Fruit fly (Drosophila melanogaster): ENCODE results near the gene jub.
A peak's percentile ranks its signal among the peaks of the same experiment; 100 is the strongest.

Gene jub

DNA sequence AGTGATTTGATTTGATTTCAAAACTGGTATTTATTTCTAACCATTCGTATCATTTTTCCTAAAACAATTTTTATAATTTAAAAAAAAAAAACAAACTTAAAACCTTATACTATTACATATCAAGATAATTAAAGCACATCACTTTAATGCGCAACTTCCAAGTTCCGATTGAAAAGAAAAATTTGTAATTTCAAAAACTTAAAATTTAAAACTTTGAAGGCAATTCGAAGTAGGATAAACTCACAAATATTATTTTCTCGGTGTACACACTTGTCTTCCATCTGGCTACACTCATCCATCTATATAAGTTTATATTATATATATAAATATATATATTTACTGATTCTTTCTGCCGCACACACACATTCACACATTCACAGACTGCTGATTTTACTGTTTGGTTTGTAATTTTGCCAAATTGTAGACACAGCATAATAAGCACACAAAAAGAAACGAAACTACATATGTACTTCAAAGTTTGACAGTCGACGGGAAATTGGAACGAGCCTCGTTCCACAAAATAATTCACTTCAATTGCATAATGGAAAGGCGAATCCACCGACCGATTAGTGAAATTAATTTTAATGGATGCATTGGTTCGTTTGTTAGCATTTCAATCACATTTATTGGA is 44.0 kb downstream of the jub start:
- TF ChIP-seq D1 (tag; optimal IDR thresholded peaks at IDR 0.05) (no peak), CG8159 (tag; optimal IDR thresholded peaks at IDR 0.05) (no peak), Ets98B (GFP tag; IDR thresholded peaks at IDR 0.05) (no peak), CG32121 (GFP tag; IDR thresholded peaks at IDR 0.05) (no peak), Pif1A (GFP tag; optimal IDR thresholded peaks at IDR 0.05) (no peak), CG12605 (GFP tag; IDR thresholded peaks at IDR 0.05) (no peak), CG4496 (GFP tag; IDR thresholded peaks at IDR 0.05) (no peak), CG13204 (GFP tag; optimal IDR thresholded peaks at IDR 0.05) (no peak), CG15710 (tag; optimal IDR thresholded peaks at IDR 0.05) (no peak), CG14655 (GFP tag; optimal IDR thresholded peaks at IDR 0.05) (no peak), fd96Ca (GFP tag; IDR thresholded peaks at IDR 0.05) (no peak), CG9948 (tag; optimal IDR thresholded peaks at IDR 0.05) (no peak), Pif1B (GFP tag; optimal IDR thresholded peaks at IDR 0.05) (no peak)

dm6 chrX:13783958-13784907 is 45.9 kb downstream of the jub start:
- TF ChIP-seq CG14655 (GFP tag; optimal IDR thresholded peaks at IDR 0.05), result peak; percentile 71
- TF ChIP-seq CG13204 (GFP tag; optimal IDR thresholded peaks at IDR 0.05), result no peak
- TF ChIP-seq CG17806 (tag; optimal IDR thresholded peaks at IDR 0.05), result peak; percentile 48
- TF ChIP-seq CG8301 (tag; optimal IDR thresholded peaks at IDR 0.05), result peak; percentile 58
- peak; percentile 55 for TF ChIP-seq CG8159 (tag; optimal IDR thresholded peaks at IDR 0.05)
- peak; percentile 43; the same call in 1 of the 3 replicates for TF ChIP-seq fd96Ca (GFP tag; IDR thresholded peaks at IDR 0.05)
- peak; percentile 13 for TF ChIP-seq Pif1B (GFP tag; optimal IDR thresholded peaks at IDR 0.05)
- no peak for TF ChIP-seq D1 (tag; optimal IDR thresholded peaks at IDR 0.05)
- TF ChIP-seq gl (tag; optimal IDR thresholded peaks at IDR 0.05), result no peak
- TF ChIP-seq CG34367 (tag; optimal IDR thresholded peaks at IDR 0.05), result no peak
- peak; percentile 64 for TF ChIP-seq Pif1A (GFP tag; optimal IDR thresholded peaks at IDR 0.05)
- peak; percentile 48 for TF ChIP-seq CG9948 (tag; optimal IDR thresholded peaks at IDR 0.05)
- peak; percentile 30; the same call in 1 of the 2 replicates for TF ChIP-seq rn (GFP tag; IDR thresholded peaks at IDR 0.05)
- no peak for TF ChIP-seq EcR (GFP tag; optimal IDR thresholded peaks at IDR 0.05)
- TF ChIP-seq Ets98B (GFP tag; IDR thresholded peaks at IDR 0.05), result peak; percentile 56
- peak; percentile 50; the same call in 1 of the 2 replicates for TF ChIP-seq CG12605 (GFP tag; IDR thresholded peaks at IDR 0.05)
- no peak for TF ChIP-seq CG10348 (GFP tag; IDR thresholded peaks at IDR 0.05)
- peak; percentile 73 for TF ChIP-seq CG32121 (GFP tag; IDR thresholded peaks at IDR 0.05)
- no peak for TF ChIP-seq Snoo (tag; optimal IDR thresholded peaks at IDR 0.05)
- TF ChIP-seq CG4496 (GFP tag; IDR thresholded peaks at IDR 0.05), result peak; percentile 83
- peak; percentile 40 for TF ChIP-seq CG15710 (tag; optimal IDR thresholded peaks at IDR 0.05)

DNA sequence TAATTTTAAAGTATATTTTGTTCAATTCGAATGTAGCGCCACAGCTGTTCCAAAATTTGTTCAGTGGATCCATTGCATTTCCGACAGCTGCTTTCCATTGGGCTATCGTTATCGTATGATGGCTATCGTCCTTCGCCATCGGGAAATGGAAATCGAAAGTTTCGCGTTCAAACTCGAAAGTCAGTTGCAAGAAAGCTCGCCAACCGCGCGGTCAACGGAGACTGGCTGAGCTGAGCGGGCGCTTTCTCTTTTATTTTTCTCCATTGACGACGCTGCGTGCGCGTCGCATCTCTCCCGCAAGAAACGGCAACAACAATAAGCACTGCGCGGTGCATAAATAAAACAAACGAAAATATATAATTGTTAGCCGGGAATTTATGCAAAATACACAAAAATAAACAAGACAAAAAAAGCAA is 46.6 kb downstream of the jub start, which contains the start of gene inaE:
Gene inaE, plus strand, starts transcription at position 181 of the 416 bp plus-strand sequence.
- TF ChIP-seq CG4496 (GFP tag; IDR thresholded peaks at IDR 0.05) (0 out of 3 replicates have a peak, but pooled peaks have one; percentile 40), Pif1A (GFP tag; optimal IDR thresholded peaks at IDR 0.05) (peak; percentile 21), Ets98B (GFP tag; IDR thresholded peaks at IDR 0.05) (peak; percentile 46; the same call in 1 of the 2 replicates), fd96Ca (GFP tag; IDR thresholded peaks at IDR 0.05) (peak; percentile 44; the same call in 1 of the 3 replicates), Snoo (tag; optimal IDR thresholded peaks at IDR 0.05) (peak; percentile 24), CG34367 (tag; optimal IDR thresholded peaks at IDR 0.05) (no peak)

dm6 chrX:13781739-13782502 is 48.2 kb downstream of the jub start, which contains the start of the genes CtsB and amrt:
Gene CtsB (minus strand): TSS chrX:13782170.
Gene amrt (plus strand): TSS chrX:13782459.
- TF ChIP-seq CG13204 (GFP tag; optimal IDR thresholded peaks at IDR 0.05) (no peak), CG34367 (tag; optimal IDR thresholded peaks at IDR 0.05) (peak; percentile 49), CG32121 (GFP tag; IDR thresholded peaks at IDR 0.05) (peak; percentile 31; the same call in 1 of the 2 replicates), CG9948 (tag; optimal IDR thresholded peaks at IDR 0.05) (peak; percentile 27), Snoo (tag; optimal IDR thresholded peaks at IDR 0.05) (peak; percentile 64), CG15710 (tag; optimal IDR thresholded peaks at IDR 0.05) (peak; percentile 66), CG12605 (GFP tag; IDR thresholded peaks at IDR 0.05) (peak; percentile 80), CG17806 (tag; optimal IDR thresholded peaks at IDR 0.05) (peak; percentile 35), CG4496 (GFP tag; IDR thresholded peaks at IDR 0.05) (peak; percentile 86), Ets98B (GFP tag; IDR thresholded peaks at IDR 0.05) (peak; percentile 44; the same call in 1 of the 2 replicates), CG14655 (GFP tag; optimal IDR thresholded peaks at IDR 0.05) (peak; percentile 71), CG8301 (tag; optimal IDR thresholded peaks at IDR 0.05) (peak; percentile 43), CG8159 (tag; optimal IDR thresholded peaks at IDR 0.05) (peak; percentile 63), CG10348 (GFP tag; IDR thresholded peaks at IDR 0.05) (no peak), gl (tag; optimal IDR thresholded peaks at IDR 0.05) (peak; percentile 64), rn (GFP tag; IDR thresholded peaks at IDR 0.05) (peak; percentile 55; the same call in 1 of the 2 replicates), Pif1B (GFP tag; optimal IDR thresholded peaks at IDR 0.05) (peak; percentile 25), EcR (GFP tag; optimal IDR thresholded peaks at IDR 0.05) (peak; percentile 15), fd96Ca (GFP tag; IDR thresholded peaks at IDR 0.05) (no peak; the same call in 2 of the 3 replicates), D1 (tag; optimal IDR thresholded peaks at IDR 0.05) (no peak), Pif1A (GFP tag; optimal IDR thresholded peaks at IDR 0.05) (peak; percentile 57)
